Fruit fly (Drosophila melanogaster) whole organism, embryonic: ENCODE data around the gene CG15141.

ENCODE experiments used
- Ada2b ChIP-seq: fragments of 200-800 bp; sonication (Bioruptor generic); IDR thresholded peaks from 2 replicates; pipeline ENCODE4 v1.3.6; 2022; ENCODE audit warnings: missing biosample characterization, missing genetic modification characterization
- C15 ChIP-seq: fragments of 200-800 bp; sonication (Bioruptor generic); IDR thresholded peaks from 3 replicates; pipeline ENCODE4 v1.3.6; 2022; ENCODE audit warnings: missing biosample characterization, missing genetic modification characterization
- CG10979 ChIP-seq: fragments of 200-800 bp; sonication (Bioruptor generic); optimal IDR thresholded peaks from 2 replicates; lab custom pipeline; 2018; ENCODE audit warnings: missing biosample characterization, mild to moderate bottlenecking, missing genetic modification characterization, moderate library complexity
- CG12391 ChIP-seq: fragments of 200-800 bp; sonication (Bioruptor generic); optimal IDR thresholded peaks from 3 replicates; lab custom pipeline; 2018; ENCODE audit warnings: missing biosample characterization, mild to moderate bottlenecking, missing genetic modification characterization, moderate library complexity
- CG13296 ChIP-seq: fragments of 200-800 bp; sonication (Bioruptor generic); optimal IDR thresholded peaks from 3 replicates; lab custom pipeline; 2018; ENCODE audit warnings: missing biosample characterization, mild to moderate bottlenecking, missing genetic modification characterization
- CG14710 ChIP-seq: fragments of 200-800 bp; sonication (Bioruptor generic); optimal IDR thresholded peaks from 3 replicates; lab custom pipeline; 2019; ENCODE audit warnings: missing biosample characterization, mild to moderate bottlenecking, missing genetic modification characterization, moderate library complexity
- CG1603 ChIP-seq: fragments of 200-800 bp; sonication (Bioruptor generic); optimal IDR thresholded peaks from 2 replicates; lab custom pipeline; 2019; ENCODE audit warnings: missing biosample characterization, mild to moderate bottlenecking, missing genetic modification characterization, moderate library complexity
- CG17361 ChIP-seq: fragments of 200-800 bp; sonication (Bioruptor generic); IDR thresholded peaks from 3 replicates; pipeline ENCODE4 v1.3.6; 2022; ENCODE audit warnings: missing biosample characterization, missing genetic modification characterization
- CG18262 ChIP-seq: fragments of 200-800 bp; optimal IDR thresholded peaks from 3 replicates; lab custom pipeline; 2019; ENCODE audit warnings: missing biosample characterization, mild to moderate bottlenecking, missing genetic modification characterization, moderate library complexity
- CG2875 ChIP-seq: fragments of 200-800 bp; sonication (Bioruptor generic); optimal IDR thresholded peaks from 2 replicates; lab custom pipeline; 2017; ENCODE audit warnings: missing biosample characterization, mild to moderate bottlenecking, missing genetic modification characterization, missing genetic modification reagents
- CG31365 ChIP-seq: fragments of 200-800 bp; sonication (Bioruptor generic); optimal IDR thresholded peaks from 2 replicates; lab custom pipeline; 2018; ENCODE audit warnings: missing biosample characterization, mild to moderate bottlenecking, missing genetic modification characterization
- CG7839 ChIP-seq: fragments of 200-800 bp; sonication (Bioruptor generic); optimal IDR thresholded peaks from 3 replicates; lab custom pipeline; 2018; ENCODE audit warnings: missing biosample characterization, mild to moderate bottlenecking, missing genetic modification characterization, moderate library complexity
- CG8388 ChIP-seq: fragments of 200-800 bp; sonication (Bioruptor generic); optimal IDR thresholded peaks from 2 replicates; lab custom pipeline; 2019; ENCODE audit warnings: missing biosample characterization, mild to moderate bottlenecking, missing genetic modification characterization, moderate library complexity
- CG8924 ChIP-seq: fragments of 200-800 bp; optimal IDR thresholded peaks from 3 replicates; lab custom pipeline; 2019; ENCODE audit warnings: missing biosample characterization, mild to moderate bottlenecking, missing genetic modification characterization, moderate library complexity
- CG9215 ChIP-seq: fragments of 200-800 bp; sonication (Bioruptor generic); IDR thresholded peaks from 2 replicates; pipeline ENCODE4 v1.3.6; 2022; ENCODE audit warnings: missing biosample characterization, missing genetic modification characterization
- CG9727 ChIP-seq: fragments of 200-800 bp; sonication (Bioruptor generic); optimal IDR thresholded peaks from 3 replicates; lab custom pipeline; 2017; ENCODE audit warnings: missing biosample characterization, mild to moderate bottlenecking, missing genetic modification characterization
- CHES-1-like ChIP-seq: fragments of 200-800 bp; sonication (Bioruptor generic); optimal IDR thresholded peaks from 2 replicates; lab custom pipeline; 2016; ENCODE audit warnings: missing biosample characterization, missing genetic modification characterization
- CoRest ChIP-seq: fragments of 200-800 bp; sonication (Bioruptor generic); optimal IDR thresholded peaks from 3 replicates; lab custom pipeline; 2018; ENCODE audit warnings: missing biosample characterization, mild to moderate bottlenecking, missing genetic modification characterization, moderate library complexity
- Dfd ChIP-seq, 2 experiments: fragments of >200 bp; optimal IDR thresholded peaks; 2 replicates each; lab custom pipeline; 2017; ENCODE audit warnings: missing biosample characterization in 2 of 2, missing genetic modification characterization in 2 of 2
- E2f1 ChIP-seq: fragments of 200-800 bp; sonication (Bioruptor generic); IDR thresholded peaks from 2 replicates; pipeline ENCODE4 v1.3.6; 2022; ENCODE audit warnings: missing biosample characterization, missing genetic modification characterization
- ERR ChIP-seq: fragments of 200-800 bp; sonication (Bioruptor generic); optimal IDR thresholded peaks from 2 replicates; lab custom pipeline; 2016; ENCODE audit warnings: missing biosample characterization, missing genetic modification characterization
- Eip74EF ChIP-seq, 2 experiments: fragments of 200-800 bp in 1 of 2; fragments of >200 bp in 1 of 2; sonication (Bioruptor generic) in 1 of 2; optimal IDR thresholded peaks; 2 replicates each; lab custom pipeline; 2017 to 2019; ENCODE audit warnings: missing biosample characterization in 2 of 2, missing genetic modification characterization in 2 of 2, mild to moderate bottlenecking in 1 of 2, moderate library complexity in 1 of 2
- Elba2 ChIP-seq: fragments of 200-800 bp; sonication (Bioruptor generic); optimal IDR thresholded peaks from 3 replicates; lab custom pipeline; 2016; ENCODE audit warnings: missing biosample characterization, missing genetic modification characterization
- Hey ChIP-seq: fragments of 200-800 bp; sonication (Bioruptor generic); optimal IDR thresholded peaks from 3 replicates; lab custom pipeline; 2018; ENCODE audit warnings: missing biosample characterization, mild to moderate bottlenecking, missing genetic modification characterization
- Hsf ChIP-seq: fragments of 200-800 bp; sonication (Bioruptor generic); optimal IDR thresholded peaks from 3 replicates; lab custom pipeline; 2016; ENCODE audit warnings: missing biosample characterization, missing genetic modification characterization
- Nf-YB ChIP-seq: fragments of 200-800 bp; sonication (Bioruptor generic); optimal IDR thresholded peaks from 3 replicates; lab custom pipeline; 2019; ENCODE audit warnings: missing biosample characterization, mild to moderate bottlenecking, missing genetic modification characterization, moderate library complexity
- PHDP ChIP-seq: fragments of 200-800 bp; sonication (Bioruptor generic); optimal IDR thresholded peaks from 3 replicates; lab custom pipeline; 2018; ENCODE audit warnings: missing biosample characterization, mild to moderate bottlenecking, missing genetic modification characterization, moderate library complexity
- Pdp1 ChIP-seq, 2 experiments: fragments of 200-800 bp; sonication (Bioruptor generic); optimal IDR thresholded peaks; 3 replicates each; lab custom pipeline; 2016; ENCODE audit warnings: missing biosample characterization in 2 of 2, missing genetic modification characterization in 2 of 2, mild to moderate bottlenecking in 1 of 2, moderate library complexity in 1 of 2
- Scr ChIP-seq: fragments of 200-800 bp; sonication (Bioruptor generic); IDR thresholded peaks from 2 replicates; pipeline ENCODE4 v1.3.6; 2022; ENCODE audit warnings: missing biosample characterization, missing genetic modification characterization; ENCODE audit not compliant: partially characterized antibody
- Sry-δ ChIP-seq: fragments of 200-800 bp; sonication (Bioruptor generic); optimal IDR thresholded peaks from 2 replicates; lab custom pipeline; 2016; ENCODE audit warnings: missing biosample characterization, missing genetic modification characterization
- aop ChIP-seq: fragments of 200-800 bp; sonication (Bioruptor generic); IDR thresholded peaks from 2 replicates; pipeline ENCODE4 v1.3.6; 2022; ENCODE audit warnings: missing biosample characterization, missing genetic modification characterization
- bbx ChIP-seq: fragments of 200-800 bp; sonication (Bioruptor generic); IDR thresholded peaks from 2 replicates; pipeline ENCODE4 v1.3.6; 2022; ENCODE audit warnings: missing biosample characterization, missing genetic modification characterization; ENCODE audit not compliant: partially characterized antibody
- caup ChIP-seq: fragments of 200-800 bp; sonication (Bioruptor generic); optimal IDR thresholded peaks from 3 replicates; lab custom pipeline; 2017; ENCODE audit warnings: missing biosample characterization, mild to moderate bottlenecking, missing genetic modification characterization, moderate library complexity; ENCODE audit not compliant: severe bottlenecking
- chif ChIP-seq, 2 experiments: fragments of 200-800 bp; sonication (Bioruptor generic); optimal IDR thresholded peaks; 3 replicates each; lab custom pipeline; 2016; ENCODE audit warnings: missing biosample characterization in 2 of 2, missing genetic modification characterization in 2 of 2
- chinmo ChIP-seq: fragments of 200-800 bp; sonication (Bioruptor generic); IDR thresholded peaks from 4 replicates; pipeline ENCODE4 v1.3.6; 2022; ENCODE audit warnings: missing biosample characterization, missing genetic modification characterization; ENCODE audit not compliant: partially characterized antibody
- corto ChIP-seq: fragments of 200-800 bp; sonication (Bioruptor generic); optimal IDR thresholded peaks from 2 replicates; lab custom pipeline; 2016; ENCODE audit warnings: missing biosample characterization, mild to moderate bottlenecking, missing genetic modification characterization, moderate library complexity
- crol ChIP-seq: fragments of 200-800 bp; sonication (Bioruptor generic); IDR thresholded peaks from 2 replicates; pipeline ENCODE4 v1.3.6; 2022; ENCODE audit warnings: missing biosample characterization, missing genetic modification characterization
- esg ChIP-seq: fragments of 200-800 bp; sonication (Bioruptor generic); conservative IDR thresholded peaks from 2 replicates; pipeline ENCODE4 v1.3.6; 2022; ENCODE audit warnings: missing biosample characterization, missing genetic modification characterization
- gem ChIP-seq: fragments of 200-800 bp; sonication (Bioruptor generic); optimal IDR thresholded peaks from 2 replicates; lab custom pipeline; 2019; ENCODE audit warnings: missing biosample characterization, mild to moderate bottlenecking, missing genetic modification characterization, moderate library complexity
- gro ChIP-seq: fragments of 200-800 bp; sonication (Bioruptor generic); optimal IDR thresholded peaks from 2 replicates; lab custom pipeline; 2016; ENCODE audit warnings: missing biosample characterization, missing genetic modification characterization
- kni ChIP-seq: fragments of 200-800 bp; sonication (Bioruptor generic); optimal IDR thresholded peaks from 3 replicates; lab custom pipeline; 2017; ENCODE audit warnings: mild to moderate bottlenecking, missing biosample characterization, missing genetic modification reagents, missing genetic modification characterization
- lbe ChIP-seq: fragments of 200-800 bp; sonication (Bioruptor generic); optimal IDR thresholded peaks from 2 replicates; lab custom pipeline; 2016; ENCODE audit warnings: missing biosample characterization, mild to moderate bottlenecking, missing genetic modification characterization
- luna ChIP-seq: fragments of 200-800 bp; sonication (Bioruptor generic); optimal IDR thresholded peaks from 2 replicates; lab custom pipeline; 2016; ENCODE audit warnings: missing biosample characterization, missing genetic modification characterization
- sim ChIP-seq: fragments of 200-800 bp; sonication (Bioruptor generic); IDR thresholded peaks from 2 replicates; pipeline ENCODE4 v1.3.6; 2022; ENCODE audit warnings: missing biosample characterization, missing genetic modification characterization
- unpg ChIP-seq: fragments of 200-800 bp; sonication (Bioruptor generic); optimal IDR thresholded peaks from 3 replicates; lab custom pipeline; 2018; ENCODE audit warnings: missing biosample characterization, mild to moderate bottlenecking, missing genetic modification characterization, moderate library complexity
- zen2 ChIP-seq: fragments of 200-800 bp; sonication (Bioruptor generic); IDR thresholded peaks from 3 replicates; pipeline ENCODE4 v1.3.6; 2022; ENCODE audit warnings: missing biosample characterization, missing genetic modification characterization; ENCODE audit not compliant: partially characterized antibody
- zfh1 ChIP-seq: fragments of 200-800 bp; sonication (Bioruptor generic); IDR thresholded peaks from 3 replicates; pipeline ENCODE4 v1.3.6; 2022; ENCODE audit warnings: missing biosample characterization, missing genetic modification characterization

Gene CG15141

dm6 chr2L:17384331-17385220, 25.9 kb upstream of the CG15141 start, which contains the start of gene CLIP-190 (continued):
- TF ChIP-seq Sry-δ (GFP tag; lab: Kevin White, UChicago), result peak; percentile 93
- TF ChIP-seq Pdp1 (GFP tag; optimal IDR thresholded peaks at IDR 0.05; lab: Kevin White, UChicago), result peak in 1 of 2 experiments; percentile 65
- peak; percentile 100 for TF ChIP-seq CG18262 (tag; lab: Kevin White, UChicago)
- TF ChIP-seq aop (GFP tag; lab: Robert Waterston, UW), result no peak
- peak; percentile 17 for TF ChIP-seq CG14710 (tag; lab: Kevin White, UChicago)
- TF ChIP-seq chinmo (GFP tag; lab: Robert Waterston, UW), result peak; percentile 83
- TF ChIP-seq bbx (GFP tag; lab: Robert Waterston, UW), result peak; percentile 81
- TF ChIP-seq chif (GFP tag; optimal IDR thresholded peaks at IDR 0.05; lab: Kevin White, UChicago), result peak in 1 of 2 experiments; percentile 15
- TF ChIP-seq Hey (tag; lab: Kevin White, UChicago), result no peak
- TF ChIP-seq zen2, result peak; percentile 10; the same call in 1 of the 3 replicates
- peak; percentile 21 for TF ChIP-seq CG8924 (tag; lab: Kevin White, UChicago)
- TF ChIP-seq Dfd (GFP tag; optimal IDR thresholded peaks at IDR 0.05; lab: Kevin White, UChicago), result no peak
- peak; percentile 78 for TF ChIP-seq Elba2 (GFP tag; lab: Kevin White, UChicago)
- no peak for TF ChIP-seq CG10979 (tag; lab: Kevin White, UChicago)

- TF ChIP-seq Eip74EF (GFP tag; optimal IDR thresholded peaks at IDR 0.05; lab: Kevin White, UChicago) (peak in 1 of 2 experiments; percentile 42), CoRest (tag; lab: Kevin White, UChicago) (peak; percentile 3), CG2875 (GFP tag; lab: Kevin White, UChicago) (no peak), CG17361 (GFP tag; lab: Robert Waterston, UW) (0 out of 3 replicates have a peak, but pooled peaks have one; percentile 7), CG9215 (no peak), lbe (GFP tag; lab: Kevin White, UChicago) (peak; percentile 68), CHES-1-like (GFP tag; lab: Kevin White, UChicago) (no peak), caup (GFP tag; lab: Kevin White, UChicago) (peak; percentile 3), CG8388 (peak; percentile 9), CG1603 (no peak), CG12391 (tag; lab: Kevin White, UChicago) (peak; percentile 13), ERR (GFP tag; lab: Kevin White, UChicago) (no peak), E2f1 (peak; percentile 82; the same call in 1 of the 2 replicates), esg (GFP tag; lab: Robert Waterston, UW) (no peak), gem (tag; lab: Kevin White, UChicago) (peak; percentile 43), Scr (GFP tag; lab: Robert Waterston, UW) (no peak), CG31365 (tag; lab: Kevin White, UChicago) (no peak), C15 (GFP tag; lab: Robert Waterston, UW) (no peak), unpg (GFP tag; lab: Kevin White, UChicago) (peak; percentile 10), CG9727 (GFP tag; lab: Kevin White, UChicago) (peak; percentile 28), CG13296 (peak; percentile 51), Nf-YB (no peak), Ada2b (GFP tag; lab: Robert Waterston, UW) (no peak), Hsf (GFP tag; lab: Kevin White, UChicago) (no peak), sim (no peak), PHDP (tag; lab: Kevin White, UChicago) (peak; percentile 32), zfh1 (GFP tag; lab: Robert Waterston, UW) (no peak), CG7839 (peak; percentile 29), luna (GFP tag; lab: Kevin White, UChicago) (no peak), crol (no peak), corto (GFP tag; lab: Kevin White, UChicago) (peak; percentile 3), kni (GFP tag; lab: Kevin White, UChicago) (no peak), gro (GFP tag; lab: Kevin White, UChicago) (no peak)
Observed at dm6 chr2L:17385221-17385529, 25.3 kb upstream of the CG15141 start.
